Fruit fly (Drosophila melanogaster): ENCODE results near the gene Keap1.

The Keap1 gene

DNA sequence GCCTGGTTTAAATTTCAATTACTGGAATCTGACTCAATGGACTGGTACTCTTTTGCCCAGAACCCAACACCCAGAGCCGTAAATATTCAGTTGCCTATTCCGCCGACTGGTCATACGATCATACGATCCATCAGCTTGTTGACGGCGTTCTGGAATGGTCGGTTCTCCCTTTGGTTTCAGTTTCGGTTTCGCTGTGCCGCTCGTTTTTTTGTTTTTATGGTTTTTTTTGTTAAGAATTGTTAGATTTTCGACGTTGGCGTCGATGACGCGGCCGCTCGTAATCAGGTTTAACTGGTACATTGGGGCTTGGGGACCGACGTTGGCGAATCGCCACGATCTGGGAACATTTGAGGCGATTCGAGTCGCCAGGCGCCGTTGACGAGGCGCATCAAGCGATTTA, 17.0 kb downstream of the Keap1 start:
- no peak for TF ChIP-seq noc (tag; optimal IDR thresholded peaks at IDR 0.05)

DNA sequence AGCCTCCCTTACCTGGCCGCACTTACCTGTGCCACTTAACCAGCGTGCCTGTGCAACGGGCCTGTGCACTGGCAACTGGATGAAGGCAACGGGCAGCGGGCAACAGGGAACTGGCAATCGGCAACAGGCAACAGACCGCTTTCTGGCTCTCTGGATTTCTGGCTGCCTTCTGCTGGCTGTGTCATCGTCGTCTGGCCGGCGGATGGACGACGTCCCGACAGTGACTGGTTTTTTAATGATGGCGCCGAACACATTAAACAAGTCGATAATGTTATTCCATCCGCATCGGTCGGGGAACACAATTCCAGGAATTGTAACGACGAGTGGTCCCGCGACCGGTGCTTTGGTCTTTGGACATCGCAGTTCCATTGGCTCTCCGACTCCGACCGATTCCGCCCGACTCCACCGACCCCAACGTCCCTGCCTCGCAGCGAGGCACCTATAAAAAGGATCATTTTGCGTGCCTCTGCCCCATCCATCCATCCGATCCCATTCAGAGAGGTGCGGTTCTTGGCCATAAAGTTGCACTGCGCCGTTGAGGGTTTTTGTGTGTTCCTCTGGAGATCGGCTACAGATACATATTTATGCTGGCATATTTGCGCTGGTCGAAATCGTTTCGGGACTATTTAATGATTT, 17.9 kb downstream of the Keap1 start:
- no peak for TF ChIP-seq noc (tag; optimal IDR thresholded peaks at IDR 0.05)

- TF ChIP-seq noc (tag; optimal IDR thresholded peaks at IDR 0.05) = no peak
Observed at dm6 chr3R:17060809-17061394, 18.8 kb downstream of the Keap1 start.

dm6 chr3R:17060244-17060664, 19.5 kb downstream of the Keap1 start:
- peak; percentile 71 for TF ChIP-seq noc (tag; optimal IDR thresholded peaks at IDR 0.05)

dm6 chr3R:17059811-17060169, 20.0 kb downstream of the Keap1 start:
- TF ChIP-seq noc (tag; optimal IDR thresholded peaks at IDR 0.05) = no peak

dm6 chr3R:17059100-17059810, 20.5 kb downstream of the Keap1 start:
- TF ChIP-seq noc (tag; optimal IDR thresholded peaks at IDR 0.05) = no peak

DNA sequence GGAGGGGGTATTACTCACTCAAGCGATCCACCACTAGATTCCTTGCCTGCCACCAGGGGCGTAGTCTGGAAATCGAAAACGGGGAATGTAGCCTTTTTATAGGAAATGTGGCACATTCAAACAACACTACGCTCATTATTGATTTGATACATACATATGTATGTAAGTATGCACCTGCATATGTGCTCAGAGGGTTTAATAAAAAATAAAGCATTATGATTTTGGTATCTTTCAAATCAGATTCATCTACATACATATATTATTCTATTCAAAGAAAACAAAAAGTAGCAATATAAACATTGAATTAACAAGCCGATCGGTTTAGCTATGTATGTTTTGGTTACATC, 22.9 kb downstream of the Keap1 start:
- no peak for TF ChIP-seq noc (tag; optimal IDR thresholded peaks at IDR 0.05)

- TF ChIP-seq noc (tag; optimal IDR thresholded peaks at IDR 0.05) = peak; percentile 88
Observed at dm6 chr3R:17056183-17056904, 23.4 kb downstream of the Keap1 start.

dm6 chr3R:17054528-17054927, 25.2 kb downstream of the Keap1 start:
- TF ChIP-seq noc (tag; optimal IDR thresholded peaks at IDR 0.05) = no peak

DNA sequence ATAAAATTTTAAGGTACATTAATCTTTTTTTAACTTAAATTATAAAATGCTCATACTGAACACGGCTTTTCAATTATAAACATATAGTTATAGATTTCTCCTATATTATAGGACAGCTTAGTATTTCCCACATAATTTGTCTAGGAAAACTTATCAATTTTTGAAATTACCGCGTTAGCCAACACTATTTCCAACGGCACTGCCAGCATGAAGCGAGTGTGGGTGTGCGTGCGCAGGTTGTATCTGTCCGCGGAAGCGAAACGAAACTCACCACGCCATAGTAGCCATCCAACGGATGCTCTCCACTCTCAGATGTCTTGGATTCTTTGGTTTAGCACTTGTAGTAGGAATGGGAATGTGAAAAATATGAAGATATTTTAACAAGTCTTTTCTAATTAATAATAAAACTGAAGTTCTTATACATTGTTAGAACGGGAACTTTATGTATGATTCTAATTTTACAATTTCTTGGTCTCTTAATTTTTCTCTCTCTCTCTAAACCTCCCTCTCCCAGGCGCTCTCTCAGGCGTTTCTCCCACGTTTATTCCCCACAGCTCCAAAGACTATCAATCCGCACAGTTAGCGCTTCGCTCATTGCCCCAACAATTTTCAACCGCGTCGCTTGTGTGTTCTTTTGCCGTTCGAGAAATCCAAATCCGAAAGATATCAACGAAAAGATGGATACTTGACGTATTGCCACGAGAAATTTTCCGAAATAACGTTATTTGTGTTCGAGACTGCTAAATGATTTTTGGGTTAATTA, 26.1 kb downstream of the Keap1 start, which contains the start of gene Dad:
TSS of gene Dad (plus strand) at position 593 of the 763 bp plus-strand sequence.
- peak; percentile 7 for TF ChIP-seq noc (tag; optimal IDR thresholded peaks at IDR 0.05)

DNA sequence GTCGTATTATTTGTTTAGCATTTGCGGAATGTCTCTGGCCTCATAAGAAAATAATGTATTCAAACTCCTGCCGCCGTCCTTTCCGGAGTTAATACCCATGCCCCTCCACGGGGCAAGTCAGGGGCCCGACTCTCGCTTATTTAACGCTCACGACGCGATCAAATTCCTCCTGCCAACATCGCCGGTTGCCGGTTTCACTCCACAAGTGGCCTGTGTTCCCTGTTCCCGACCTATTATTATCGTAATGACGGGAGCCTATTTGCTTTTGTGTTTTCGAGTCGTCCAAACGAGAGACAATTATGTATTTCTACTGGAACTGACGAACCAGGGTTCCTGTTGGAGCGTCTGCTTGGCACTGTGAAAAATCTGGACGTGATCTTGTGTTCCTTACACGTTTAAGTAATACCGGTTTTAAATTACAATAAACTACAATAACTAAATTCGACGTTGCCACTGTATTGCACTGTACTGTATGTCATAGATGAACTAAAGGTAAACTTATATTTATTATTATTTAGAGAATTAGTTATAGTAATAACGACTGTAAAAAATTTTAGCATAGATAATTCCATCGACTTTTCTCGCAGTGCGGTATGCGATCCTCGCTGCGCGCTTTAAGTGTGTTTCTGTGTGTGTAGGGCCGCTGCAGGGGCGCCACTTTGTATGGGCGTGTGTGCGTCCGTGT, 27.1 kb downstream of the Keap1 start:
- no peak for TF ChIP-seq noc (tag; optimal IDR thresholded peaks at IDR 0.05)

- TF ChIP-seq noc (tag; optimal IDR thresholded peaks at IDR 0.05) = no peak
Observed at dm6 chr3R:17048867-17049266, 30.9 kb downstream of the Keap1 start.

DNA sequence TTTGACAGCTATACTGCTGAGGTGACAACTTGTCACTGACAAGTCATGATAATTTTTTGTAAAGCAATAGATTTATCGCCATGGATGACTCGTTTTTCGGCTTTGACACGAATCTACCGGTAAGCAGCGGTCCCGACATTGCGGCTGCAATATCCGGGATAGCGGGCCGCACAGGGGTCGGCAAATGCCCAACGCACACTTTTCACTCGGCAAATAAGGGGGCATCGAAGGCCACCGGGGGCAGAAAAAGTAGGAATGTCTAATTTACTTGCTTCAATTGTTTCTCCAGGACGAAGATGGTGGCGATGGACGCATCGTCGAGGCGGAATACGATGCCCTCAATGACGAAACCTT, 36.2 kb downstream of the Keap1 start:
- TF ChIP-seq noc (tag; optimal IDR thresholded peaks at IDR 0.05) = no peak

DNA sequence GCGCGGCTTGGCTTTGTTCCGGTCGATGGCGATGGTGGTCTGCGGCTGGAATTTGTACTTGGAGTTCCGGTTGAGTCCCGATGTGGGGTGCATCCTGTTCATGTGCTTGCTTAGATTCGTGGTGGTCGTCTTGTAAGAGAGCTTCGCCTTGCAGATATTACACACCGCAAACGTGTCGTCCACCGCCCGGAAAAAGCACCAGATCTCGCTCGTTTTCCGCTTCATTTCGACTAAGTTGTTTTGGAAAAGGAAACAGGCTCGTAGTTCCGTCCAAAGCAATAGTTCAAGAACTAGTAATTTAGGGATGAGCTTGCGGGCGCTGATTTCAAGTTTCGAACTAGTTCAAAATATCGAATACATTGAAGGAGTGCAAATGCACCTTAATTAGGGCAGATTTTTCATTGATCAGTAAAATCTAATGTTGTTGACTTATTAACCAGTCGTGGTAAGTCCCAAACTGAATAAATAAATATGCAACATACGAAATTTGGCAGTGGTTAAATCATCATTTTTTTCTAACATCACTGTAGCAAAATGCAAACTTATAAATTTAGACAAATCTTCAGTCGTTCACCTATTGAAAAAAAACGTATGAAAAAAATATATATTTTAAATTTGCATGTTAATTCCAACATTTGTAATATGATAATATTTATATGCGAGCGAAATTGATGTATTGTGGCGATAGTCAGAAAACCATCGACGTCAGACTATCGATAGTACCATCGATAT, 36.7 kb downstream of the Keap1 start, which contains the start of the genes bdwf and Patr-1:
TSS of gene bdwf (minus strand) at position 299 of the 732 bp plus-strand sequence.
TSS of gene Patr-1 (plus strand) at position 727 of the 732 bp plus-strand sequence.
- no peak for TF ChIP-seq noc (tag; optimal IDR thresholded peaks at IDR 0.05)

All from whole organism, larva.